Worm (Caenorhabditis elegans) whole organism, L4/young adult: Measurements from ENCODE around the gene T15B12.1.

Experiments used
- W03F9.2 ChIP-seq: fragments of 150-350 bp; optimal IDR thresholded peaks from 2 replicates; lab custom pipeline; 2014; ENCODE audit warnings: missing biosample characterization, missing genetic modification characterization
- dao-5 ChIP-seq: sonication (generic microtip); optimal IDR thresholded peaks from 2 replicates; lab custom pipeline; 2016; ENCODE audit warnings: missing genotype, missing genetic modification characterization, moderate library complexity, missing compliant biosample characterization
- him-1 ChIP-seq: sonication (generic microtip); optimal IDR thresholded peaks from 2 replicates; lab custom pipeline; 2016; ENCODE audit warnings: missing genotype, missing genetic modification reagents, missing genetic modification characterization, missing compliant biosample characterization

DNA sequence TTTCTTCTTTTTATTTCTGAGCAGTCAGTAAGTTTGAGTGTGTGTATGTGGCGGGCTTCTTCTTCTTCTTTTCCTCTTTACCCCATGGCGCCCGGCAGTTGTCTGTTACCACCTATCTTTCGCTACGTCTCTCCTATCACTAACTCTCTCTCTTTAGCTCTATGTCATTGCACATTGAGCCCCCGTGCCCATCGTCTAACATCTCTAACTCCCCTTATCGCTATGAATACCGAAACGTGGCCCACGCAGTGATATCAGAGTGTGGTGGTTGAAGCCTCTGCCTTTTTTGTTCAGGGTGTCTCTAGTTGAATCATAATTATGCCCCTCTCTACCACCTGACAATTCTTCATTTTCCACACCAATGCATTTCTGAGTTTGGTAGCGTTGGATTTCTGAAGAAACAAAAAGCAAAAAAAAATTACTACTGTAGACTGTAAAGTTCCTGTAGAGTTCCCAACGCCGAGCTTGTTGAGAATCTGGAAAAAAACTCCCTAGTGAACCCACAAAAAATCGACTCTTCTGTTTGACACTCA, 46.6 kb downstream of the T15B12.1 start:
- TF ChIP-seq him-1 (tag; lab: Kevin White, UChicago) (no peak), W03F9.2 (tag; lab: Kevin White, UChicago) (no peak), dao-5 (tag; lab: Kevin White, UChicago) (no peak)
